Worm (Caenorhabditis elegans): ENCODE data around the gene mrps-21.

Gene mrps-21

ce11 chrIV:4650624-4651094 lies 8.7 kb downstream of the mrps-21 start, which contains the start of gene ubc-9 (continued):
- TF ChIP-seq repo-1 (tag; optimal IDR thresholded peaks at IDR 0.05) (peak; percentile 3), snpc-1.1 (tag; optimal IDR thresholded peaks at IDR 0.05; ENCODE audit: insufficient read depth) (no peak), mel-28 (tag; optimal IDR thresholded peaks at IDR 0.05; ENCODE audit: borderline replicate concordance) (no peak), lir-1 (GFP tag; conservative IDR thresholded peaks at IDR 0.05) (peak; percentile 59; the same call in 1 of the 2 replicates), ceh-91 (GFP tag; IDR thresholded peaks at IDR 0.05) (peak; percentile 83), pha-4 (tag; optimal IDR thresholded peaks at IDR 0.05) (no peak), mcd-1 (GFP tag; IDR thresholded peaks at IDR 0.05) (peak; percentile 81), dpff-1 (tag; optimal IDR thresholded peaks at IDR 0.05) (no peak), F10E7.11 (tag; optimal IDR thresholded peaks at IDR 0.05) (no peak), lsl-1 (GFP tag; optimal IDR thresholded peaks at IDR 0.05) (peak; percentile 82), akir-1 (GFP tag; optimal IDR thresholded peaks at IDR 0.05) (no peak), T07F8.4 (tag; optimal IDR thresholded peaks at IDR 0.05) (no peak), C17E4.6 (GFP tag; IDR thresholded peaks at IDR 0.05) (peak; percentile 83; the same call in 1 of the 2 replicates), tlf-1 (GFP tag; optimal IDR thresholded peaks at IDR 0.05) (peak; percentile 93), madf-3 (GFP tag; IDR thresholded peaks at IDR 0.05) (peak; percentile 89), ceh-58 (GFP tag; IDR thresholded peaks at IDR 0.05) (no peak), unc-130 (GFP tag; optimal IDR thresholded peaks at IDR 0.05) (peak; percentile 58), ztf-18 (tag; optimal IDR thresholded peaks at IDR 0.05) (peak; percentile 67), ztf-28 (GFP tag; IDR thresholded peaks at IDR 0.05) (no peak), snpc-4 (GFP tag; optimal IDR thresholded peaks at IDR 0.05) (peak; percentile 25), snpc-4 (tag; optimal IDR thresholded peaks at IDR 0.05) (peak; percentile 49 to 78 (median 67)), Y95B8A.8 (GFP tag; IDR thresholded peaks at IDR 0.05) (peak; percentile 58; the same call in 1 of the 2 replicates), atf-7 (tag; optimal IDR thresholded peaks at IDR 0.05) (peak; percentile 4), madf-10 (tag; optimal IDR thresholded peaks at IDR 0.05) (peak; percentile 92), somi-1 (GFP tag; optimal IDR thresholded peaks at IDR 0.05) (no peak), zim-3 (tag; optimal IDR thresholded peaks at IDR 0.05) (no peak), attf-3 (GFP tag; conservative IDR thresholded peaks at IDR 0.05) (no peak), nfya-2 (GFP tag; IDR thresholded peaks at IDR 0.05) (no peak), Y79H2A.3 (GFP tag; conservative IDR thresholded peaks at IDR 0.05) (no peak), ztf-25 (GFP tag; IDR thresholded peaks at IDR 0.05) (no peak), rpc-1 (optimal IDR thresholded peaks at IDR 0.05) (peak; percentile 15), rpc-1 (tag; optimal IDR thresholded peaks at IDR 0.05) (no peak), sptf-2 (GFP tag; optimal IDR thresholded peaks at IDR 0.05) (no peak), egl-44 (GFP tag; IDR thresholded peaks at IDR 0.05) (no peak), hrde-1 (tag; optimal IDR thresholded peaks at IDR 0.05; ENCODE audit: borderline replicate concordance) (peak; percentile 30), B0019.2 (GFP tag; conservative IDR thresholded peaks at IDR 0.05) (0 out of 2 replicates have a peak, but pooled peaks have one; percentile 24), ceh-40 (GFP tag; IDR thresholded peaks at IDR 0.05) (no peak), fkh-3 (tag; optimal IDR thresholded peaks at IDR 0.05) (no peak), aptf-2 (GFP tag; conservative IDR thresholded peaks at IDR 0.05) (no peak), F33H1.4 (GFP tag; IDR thresholded peaks at IDR 0.05) (peak; percentile 81), sdz-38 (tag; optimal IDR thresholded peaks at IDR 0.05) (no peak), ZK185.1 (tag; optimal IDR thresholded peaks at IDR 0.05; ENCODE audit: poor library complexity, severe bottlenecking) (peak; percentile 57), hlh-12 (tag; optimal IDR thresholded peaks at IDR 0.05) (no peak), ama-1 (optimal IDR thresholded peaks at IDR 0.05) (no peak), ama-1 (GFP tag; optimal IDR thresholded peaks at IDR 0.05) (no peak), nhr-179 (tag; optimal IDR thresholded peaks at IDR 0.05) (no peak), ets-4 (GFP tag; optimal IDR thresholded peaks at IDR 0.05) (no peak), F22D6.2 (tag; optimal IDR thresholded peaks at IDR 0.05) (no peak), D2030.7 (GFP tag; IDR thresholded peaks at IDR 0.05) (peak; percentile 81), lin-26 (GFP tag; IDR thresholded peaks at IDR 0.05) (peak; percentile 77)
